Worm (Caenorhabditis elegans) whole organism, L1 larva: ENCODE results near the gene acy-1.

ENCODE experiments used
- C04F5.9 ChIP-seq: sonication (generic microtip); optimal IDR thresholded peaks from 2 replicates; lab custom pipeline; 2016; ENCODE audit warnings: missing genetic modification characterization, missing compliant biosample characterization
- C16A3.4 ChIP-seq: fragments of 150-350 bp; optimal IDR thresholded peaks from 2 replicates; lab custom pipeline; 2014; ENCODE audit warnings: missing biosample characterization, missing genetic modification characterization
- C34B4.2 ChIP-seq: sonication (generic microtip); optimal IDR thresholded peaks from 2 replicates; lab custom pipeline; 2017; ENCODE audit warnings: mild to moderate bottlenecking, missing genetic modification characterization, missing compliant biosample characterization
- Y116A8C.19 ChIP-seq: sonication (generic microtip); optimal IDR thresholded peaks from 2 replicates; lab custom pipeline; 2016; ENCODE audit warnings: missing compliant biosample characterization, missing genetic modification characterization, borderline replicate concordance
- aha-1 ChIP-seq: fragments of 150-350 bp; optimal IDR thresholded peaks from 2 replicates; lab custom pipeline; 2014; ENCODE audit warnings: missing biosample characterization, missing genetic modification characterization
- ceh-63 ChIP-seq: fragments of 200-800 bp; sonication (Bioruptor generic); optimal IDR thresholded peaks from 2 replicates; lab custom pipeline; 2018; ENCODE audit warnings: mild to moderate bottlenecking, missing genetic modification characterization, missing compliant biosample characterization
- ceh-8 ChIP-seq: fragments of 200-800 bp; sonication (Bioruptor generic); optimal IDR thresholded peaks from 2 replicates; lab custom pipeline; 2018; ENCODE audit warnings: mild to moderate bottlenecking, missing genetic modification characterization, moderate library complexity, missing compliant biosample characterization
- ceh-82 ChIP-seq, 3 experiments: fragments of 150-350 bp in 1 of 3; sonication (generic microtip) in 2 of 3; optimal IDR thresholded peaks; 2 replicates each; lab custom pipeline; 2014 to 2017; ENCODE audit warnings: missing biosample characterization in 3 of 3, missing genetic modification characterization in 3 of 3
- ceh-88 ChIP-seq: fragments of 200-800 bp; sonication (Bioruptor generic); IDR thresholded peaks from 2 replicates; pipeline ENCODE4 v1.3.6; 2022; ENCODE audit warnings: missing genetic modification characterization, missing compliant biosample characterization
- ceh-90 ChIP-seq: sonication (generic microtip); optimal IDR thresholded peaks from 2 replicates; lab custom pipeline; 2016; ENCODE audit warnings: missing genetic modification characterization, missing compliant biosample characterization
- dpl-1 ChIP-seq, 3 experiments: fragments of 150-350 bp in 2 of 3; sonication (generic microtip) in 1 of 3; optimal IDR thresholded peaks; 2 replicates each; lab custom pipeline; 2014 to 2017; ENCODE audit warnings: missing biosample characterization in 3 of 3, missing genetic modification characterization in 3 of 3, missing genetic modification reagents in 3 of 3
- efl-1 ChIP-seq, 4 experiments: fragments of 150-350 bp; optimal IDR thresholded peaks in 3 of 4; peaks in 1 of 4; 1 replicate in 1 of 4; 2 replicates in 3 of 4; lab custom pipeline; 2014; ENCODE audit warnings: missing biosample characterization in 2 of 4, missing genetic modification characterization in 2 of 4, missing genetic modification reagents in 2 of 4
- elt-2 ChIP-seq: sonication (generic microtip); optimal IDR thresholded peaks from 2 replicates; lab custom pipeline; 2016; ENCODE audit warnings: missing genetic modification characterization, mild to moderate bottlenecking, inconsistent platforms, missing compliant biosample characterization, missing genetic modification reagents
- elt-3 ChIP-seq, 6 experiments: fragments of 150-350 bp in 1 of 6; sonication (generic microtip); optimal IDR thresholded peaks; 2 replicates each; lab custom pipeline; 2017 to 2018; ENCODE audit warnings: missing biosample characterization in 6 of 6, missing genetic modification characterization in 6 of 6, inconsistent platforms in 1 of 6
- fkh-10 ChIP-seq: sonication (generic microtip); optimal IDR thresholded peaks from 2 replicates; lab custom pipeline; 2017; ENCODE audit warnings: missing biosample characterization, missing genetic modification reagents, missing genetic modification characterization
- fkh-8 ChIP-seq: sonication (generic microtip); optimal IDR thresholded peaks from 2 replicates; lab custom pipeline; 2016; ENCODE audit warnings: mild to moderate bottlenecking, missing genetic modification characterization, missing compliant biosample characterization
- hlh-17 ChIP-seq: fragments of 200-800 bp; sonication (Bioruptor generic); optimal IDR thresholded peaks from 2 replicates; lab custom pipeline; 2018; ENCODE audit warnings: missing genetic modification characterization, mild to moderate bottlenecking, missing compliant biosample characterization, moderate library complexity, borderline replicate concordance
- hpl-2 ChIP-seq: fragments of 150-350 bp; optimal IDR thresholded peaks from 2 replicates; lab custom pipeline; 2014; ENCODE audit warnings: missing biosample characterization, missing genetic modification reagents, missing genetic modification characterization
- irx-1 ChIP-seq: sonication (generic microtip); optimal IDR thresholded peaks from 2 replicates; lab custom pipeline; 2016; ENCODE audit warnings: missing genetic modification characterization, missing compliant biosample characterization
- jun-1 ChIP-seq: fragments of 150-350 bp; optimal IDR thresholded peaks from 2 replicates; lab custom pipeline; 2014; ENCODE audit warnings: missing biosample characterization, missing genetic modification reagents, missing genetic modification characterization
- lin-14 ChIP-seq: fragments of 200-800 bp; sonication (Bioruptor generic); optimal IDR thresholded peaks from 2 replicates; lab custom pipeline; 2018; ENCODE audit warnings: mild to moderate bottlenecking, missing genetic modification characterization, moderate library complexity, missing compliant biosample characterization
- lin-39 ChIP-seq: fragments of 150-350 bp; optimal IDR thresholded peaks from 2 replicates; lab custom pipeline; 2014; ENCODE audit warnings: missing biosample characterization, missing genetic modification reagents, missing genetic modification characterization
- lir-3 ChIP-seq: sonication (generic microtip); optimal IDR thresholded peaks from 2 replicates; lab custom pipeline; 2016; ENCODE audit warnings: mild to moderate bottlenecking, missing genetic modification characterization, moderate library complexity, missing compliant biosample characterization; ENCODE audit not compliant: poor library complexity
- lsy-2 ChIP-seq, 2 experiments: fragments of 150-350 bp; optimal IDR thresholded peaks; 2 replicates each; lab custom pipeline; 2014; ENCODE audit warnings: missing biosample characterization in 2 of 2, missing genetic modification characterization in 2 of 2
- nhr-11 ChIP-seq: fragments of 150-350 bp; optimal IDR thresholded peaks from 2 replicates; lab custom pipeline; 2014; ENCODE audit warnings: missing biosample characterization, missing genetic modification characterization
- nhr-12 ChIP-seq: sonication (generic microtip); optimal IDR thresholded peaks from 2 replicates; lab custom pipeline; 2017; ENCODE audit warnings: missing biosample characterization, missing genetic modification characterization
- nhr-19 ChIP-seq: fragments of 200-800 bp; sonication (Bioruptor generic); conservative IDR thresholded peaks from 2 replicates; pipeline ENCODE4 v1.3.6; 2022; ENCODE audit warnings: missing genetic modification characterization, missing compliant biosample characterization
- nhr-71 ChIP-seq: sonication (generic microtip); optimal IDR thresholded peaks from 2 replicates; lab custom pipeline; 2016; ENCODE audit warnings: mild to moderate bottlenecking, missing genetic modification characterization, moderate library complexity, missing compliant biosample characterization
- nhr-76 ChIP-seq: sonication (generic microtip); optimal IDR thresholded peaks from 2 replicates; lab custom pipeline; 2017; ENCODE audit warnings: missing biosample characterization, missing genetic modification characterization
- nhr-84 ChIP-seq: sonication (generic microtip); optimal IDR thresholded peaks from 2 replicates; lab custom pipeline; 2017; ENCODE audit warnings: missing biosample characterization, missing genetic modification characterization
- nhr-85 ChIP-seq: sonication (generic microtip); peaks from one replicate; lab custom pipeline; 2016; ENCODE audit warnings: missing genetic modification characterization, inconsistent platforms, missing compliant biosample characterization
- nhr-90 ChIP-seq: sonication (generic microtip); optimal IDR thresholded peaks from 2 replicates; lab custom pipeline; 2016; ENCODE audit warnings: mild to moderate bottlenecking, missing genetic modification characterization, missing compliant biosample characterization; ENCODE audit not compliant: poor library complexity
- pag-3 ChIP-seq: sonication (generic microtip); optimal IDR thresholded peaks from 2 replicates; lab custom pipeline; 2017; ENCODE audit warnings: missing genetic modification characterization, mild to moderate bottlenecking, missing compliant biosample characterization, antibody characterized with exemption, borderline replicate concordance; ENCODE audit not compliant: insufficient read depth
- pax-3 ChIP-seq: fragments of 200-800 bp; sonication (Bioruptor generic); optimal IDR thresholded peaks from 2 replicates; lab custom pipeline; 2018; ENCODE audit warnings: mild to moderate bottlenecking, missing genetic modification characterization, moderate library complexity, missing compliant biosample characterization
- pqm-1 ChIP-seq: sonication (generic microtip); optimal IDR thresholded peaks from 3 replicates; lab custom pipeline; 2017; ENCODE audit warnings: missing biosample characterization, missing genetic modification characterization
- rnt-1 ChIP-seq: sonication (generic microtip); optimal IDR thresholded peaks from 2 replicates; lab custom pipeline; 2016; ENCODE audit warnings: mild to moderate bottlenecking, missing genetic modification characterization, moderate library complexity, missing compliant biosample characterization
- skn-1 ChIP-seq: fragments of 150-350 bp; optimal IDR thresholded peaks from 2 replicates; lab custom pipeline; 2014; ENCODE audit warnings: missing biosample characterization, missing genetic modification characterization
- snu-23 ChIP-seq: sonication (generic microtip); optimal IDR thresholded peaks from 2 replicates; lab custom pipeline; 2016; ENCODE audit warnings: missing genetic modification characterization, missing compliant biosample characterization
- sup-37 ChIP-seq: fragments of 200-800 bp; sonication (Bioruptor generic); optimal IDR thresholded peaks from 2 replicates; lab custom pipeline; 2018; ENCODE audit warnings: mild to moderate bottlenecking, missing genetic modification characterization, missing compliant biosample characterization
- swsn-7 ChIP-seq: sonication (generic microtip); optimal IDR thresholded peaks from 2 replicates; lab custom pipeline; 2016; ENCODE audit warnings: missing genetic modification characterization, missing compliant biosample characterization
- tbx-2 ChIP-seq: sonication (generic microtip); optimal IDR thresholded peaks from 2 replicates; lab custom pipeline; 2016; ENCODE audit warnings: missing genetic modification characterization, missing compliant biosample characterization
- tlp-1 ChIP-seq: fragments of 150-350 bp; optimal IDR thresholded peaks from 2 replicates; lab custom pipeline; 2014; ENCODE audit warnings: missing biosample characterization, missing genetic modification characterization
- unc-130 ChIP-seq: fragments of 150-350 bp; optimal IDR thresholded peaks from 2 replicates; lab custom pipeline; 2017; ENCODE audit warnings: missing biosample characterization, missing genetic modification characterization, inconsistent platforms
- unc-62 ChIP-seq: fragments of 150-350 bp; optimal IDR thresholded peaks from 2 replicates; lab custom pipeline; 2014; ENCODE audit warnings: missing biosample characterization, missing genetic modification reagents, missing genetic modification characterization
- zip-4 ChIP-seq: fragments of 200-800 bp; sonication (Bioruptor generic); optimal IDR thresholded peaks from 2 replicates; lab custom pipeline; 2018; ENCODE audit warnings: mild to moderate bottlenecking, missing genetic modification characterization, moderate library complexity, missing compliant biosample characterization

acy-1 gene

ce11 chrIII:4687134-4687533 is 34.8 kb upstream of the acy-1 start (continued):
- no peak for TF ChIP-seq hpl-2 (GFP tag; lab: Kevin White, UChicago)
- TF ChIP-seq lin-39 (tag; lab: Kevin White, UChicago), result peak; percentile 17
- TF ChIP-seq ceh-8 (GFP tag; lab: Kevin White, UChicago), result no peak
- peak; percentile 63 for TF ChIP-seq lin-14 (GFP tag; lab: Kevin White, UChicago)
- no peak for TF ChIP-seq C04F5.9 (tag; lab: Kevin White, UChicago)
- TF ChIP-seq tbx-2 (tag; lab: Kevin White, UChicago), result no peak
- TF ChIP-seq nhr-71, result peak; percentile 77
- TF ChIP-seq hlh-17, result no peak
- no peak for TF ChIP-seq nhr-11
- TF ChIP-seq zip-4 (GFP tag; lab: Kevin White, UChicago), result no peak
- TF ChIP-seq elt-2 (tag; lab: Kevin White, UChicago), result no peak
- no peak for TF ChIP-seq pqm-1 (tag; lab: Kevin White, UChicago)
- TF ChIP-seq ceh-90 (tag; lab: Kevin White, UChicago), result no peak

- TF ChIP-seq rnt-1 (peak; percentile 7), nhr-71 (peak; percentile 5), unc-130 (no peak), fkh-10 (GFP tag; lab: Kevin White, UChicago) (no peak), ceh-63 (GFP tag; lab: Kevin White, UChicago) (no peak)
Observed at ce11 chrIII:4688356-4688755, 33.5 kb upstream of the acy-1 start, which contains the start of gene tag-243. Gene tag-243 (minus strand): TSS chrIII:4688456.

ce11 chrIII:4688965-4689364 is 32.9 kb upstream of the acy-1 start, which contains the start of gene ppat-1:
Gene ppat-1 (plus strand): TSS chrIII:4689280.
- TF ChIP-seq pag-3 (tag; lab: Kevin White, UChicago), result no peak
- TF ChIP-seq ceh-8 (GFP tag; lab: Kevin White, UChicago), result peak; percentile 2
- TF ChIP-seq, all 84 proteins: peak for 1

ce11 chrIII:4689595-4689994 is 32.3 kb upstream of the acy-1 start:
- TF ChIP-seq fkh-8 (tag; lab: Kevin White, UChicago) (peak; percentile 20), C16A3.4 (tag; lab: Kevin White, UChicago) (peak; percentile 82), lir-3 (tag; lab: Kevin White, UChicago) (no peak), nhr-85 (tag; lab: Kevin White, UChicago) (peak; percentile 68), nhr-12 (tag; lab: Kevin White, UChicago) (no peak), swsn-7 (tag; lab: Kevin White, UChicago) (peak; percentile 70), lsy-2 (tag; optimal IDR thresholded peaks at IDR 0.05; lab: Kevin White, UChicago) (peak; percentile 64 to 79), Y116A8C.19 (no peak), snu-23 (GFP tag; lab: Kevin White, UChicago) (peak; percentile 87), sup-37 (GFP tag; lab: Kevin White, UChicago) (peak; percentile 49), unc-130 (peak; percentile 76), dpl-1 (GFP tag; optimal IDR thresholded peaks at IDR 0.05; lab: Kevin White, UChicago) (peak; percentile 40 to 62 (median 58)), nhr-76 (tag; lab: Kevin White, UChicago) (no peak), nhr-19 (GFP tag; lab: Robert Waterston, UW) (peak; percentile 77), elt-3 (tag; optimal IDR thresholded peaks at IDR 0.05; lab: Kevin White, UChicago) (peak in 3 of 6 experiments; percentile 9 to 71 (median 21)), C34B4.2 (no peak), rnt-1 (peak; percentile 83), nhr-84 (no peak), skn-1 (tag; lab: Kevin White, UChicago) (peak; percentile 47), jun-1 (tag; lab: Kevin White, UChicago) (peak; percentile 37), ceh-90 (tag; lab: Kevin White, UChicago) (peak; percentile 3), irx-1 (peak; percentile 56), efl-1 (optimal IDR thresholded peaks at IDR 0.05; lab: Kevin White, UChicago) (peak; percentile 50 to 72), efl-1 (GFP tag; optimal IDR thresholded peaks at IDR 0.05 in 1 of 2; lab: Kevin White, UChicago) (peak; percentile 32 to 97), elt-2 (tag; lab: Kevin White, UChicago) (peak; percentile 71), nhr-90 (tag; lab: Kevin White, UChicago) (peak; percentile 85), unc-62 (GFP tag; lab: Kevin White, UChicago) (no peak), aha-1 (no peak), lin-39 (tag; lab: Kevin White, UChicago) (no peak), ceh-88 (GFP tag; lab: Robert Waterston, UW) (no peak), pax-3 (tag; lab: Kevin White, UChicago) (peak; percentile 42), ceh-82 (tag; optimal IDR thresholded peaks at IDR 0.05; lab: Kevin White, UChicago) (peak; percentile 20 to 64 (median 61)), tlp-1 (tag; lab: Kevin White, UChicago) (no peak), hlh-17 (no peak)
